Worm (Caenorhabditis elegans) whole organism, L2 larva: ENCODE measurements around the gene ZK688.7.

Experiments
- ZK546.5 ChIP-seq: sonication (generic microtip); optimal IDR thresholded peaks from 2 replicates; lab custom pipeline; 2017; ENCODE audit warnings: missing biosample characterization, missing genetic modification characterization
- elt-1 ChIP-seq: fragments of 150-350 bp; optimal IDR thresholded peaks from 2 replicates; lab custom pipeline; 2014; ENCODE audit warnings: missing biosample characterization, missing genetic modification characterization
- elt-3 ChIP-seq: sonication (generic microtip); optimal IDR thresholded peaks from 2 replicates; lab custom pipeline; 2017; ENCODE audit warnings: missing biosample characterization, missing genetic modification characterization
- lin-13 ChIP-seq: fragments of 150-350 bp; optimal IDR thresholded peaks from 2 replicates; lab custom pipeline; 2014; ENCODE audit warnings: missing biosample characterization, missing genetic modification reagents, missing genetic modification characterization
- nhr-10 ChIP-seq: sonication (generic microtip); optimal IDR thresholded peaks from 2 replicates; lab custom pipeline; 2017; ENCODE audit warnings: missing biosample characterization, missing genetic modification characterization
- nhr-11 ChIP-seq: fragments of 150-350 bp; optimal IDR thresholded peaks from 2 replicates; lab custom pipeline; 2014; ENCODE audit warnings: missing biosample characterization, missing genetic modification characterization
- nhr-12 ChIP-seq: fragments of 150-350 bp; optimal IDR thresholded peaks from 2 replicates; lab custom pipeline; 2014; ENCODE audit warnings: missing biosample characterization, missing genetic modification characterization
- nhr-129 ChIP-seq: fragments of 150-350 bp; optimal IDR thresholded peaks from 2 replicates; lab custom pipeline; 2014; ENCODE audit warnings: missing biosample characterization, missing genetic modification characterization
- skn-1 ChIP-seq: sonication (generic microtip); optimal IDR thresholded peaks from 2 replicates; lab custom pipeline; 2017; ENCODE audit warnings: missing biosample characterization, missing genetic modification characterization
- unc-62 ChIP-seq: fragments of 150-350 bp; optimal IDR thresholded peaks from 2 replicates; lab custom pipeline; 2014; ENCODE audit warnings: missing biosample characterization, missing genetic modification reagents, missing genetic modification characterization
- ztf-11 ChIP-seq: sonication (generic microtip); optimal IDR thresholded peaks from 2 replicates; lab custom pipeline; 2017; ENCODE audit warnings: missing biosample characterization, missing genetic modification characterization
- ztf-4 ChIP-seq: fragments of 150-350 bp; optimal IDR thresholded peaks from 2 replicates; lab custom pipeline; 2014; ENCODE audit warnings: missing biosample characterization, missing genetic modification characterization

- TF ChIP-seq unc-62 (no peak), elt-1 (no peak), nhr-12 (tag; lab: Kevin White, UChicago) (no peak), nhr-11 (tag; lab: Kevin White, UChicago) (no peak), skn-1 (tag; lab: Kevin White, UChicago) (no peak), lin-13 (GFP tag; lab: Kevin White, UChicago) (no peak), elt-3 (tag; lab: Kevin White, UChicago) (no peak), ZK546.5 (tag; lab: Kevin White, UChicago) (no peak), ztf-11 (tag; lab: Kevin White, UChicago) (no peak), nhr-10 (tag; lab: Kevin White, UChicago) (no peak), nhr-129 (tag; lab: Kevin White, UChicago) (peak; percentile 6), ztf-4 (tag; lab: Kevin White, UChicago) (no peak)
Observed at ce11 chrIII:7952077-7952765, 40.8 kb upstream of the ZK688.7 start, which contains the start of gene C29E4.15.
